Fruit fly (Drosophila melanogaster) whole organism, embryonic: ENCODE results near the gene Mybbp1A.

Experiments
- Adf1 ChIP-seq: fragments of 200-800 bp; sonication (Bioruptor generic); IDR thresholded peaks from 2 replicates; pipeline ENCODE4 v1.3.6; 2022; ENCODE audit warnings: missing biosample characterization, missing genetic modification characterization
- CG10267 ChIP-seq: fragments of 200-800 bp; sonication (Bioruptor generic); optimal IDR thresholded peaks from 2 replicates; lab custom pipeline; 2018; ENCODE audit warnings: missing biosample characterization, mild to moderate bottlenecking, missing genetic modification characterization, moderate library complexity
- CG10321 ChIP-seq: fragments of 200-800 bp; sonication (Bioruptor generic); IDR thresholded peaks from 2 replicates; pipeline ENCODE4 v1.3.6; 2022; ENCODE audit warnings: missing biosample characterization, missing genetic modification characterization
- CG15479 ChIP-seq: fragments of 200-800 bp; sonication (Bioruptor generic); optimal IDR thresholded peaks from 3 replicates; lab custom pipeline; 2019; ENCODE audit warnings: missing biosample characterization, mild to moderate bottlenecking, missing genetic modification characterization, moderate library complexity
- CG16863 ChIP-seq: fragments of 200-800 bp; sonication (Bioruptor generic); optimal IDR thresholded peaks from 3 replicates; lab custom pipeline; 2016; ENCODE audit warnings: missing biosample characterization, missing genetic modification characterization
- CG17385 ChIP-seq: fragments of 200-800 bp; sonication (Bioruptor generic); optimal IDR thresholded peaks from 3 replicates; lab custom pipeline; 2018; ENCODE audit warnings: missing biosample characterization, mild to moderate bottlenecking, missing genetic modification characterization
- CG1832 ChIP-seq: fragments of 200-800 bp; sonication (Bioruptor generic); optimal IDR thresholded peaks from 2 replicates; lab custom pipeline; 2017; ENCODE audit warnings: missing biosample characterization, mild to moderate bottlenecking, missing genetic modification characterization, inconsistent platforms
- CG2678 ChIP-seq: fragments of 200-800 bp; sonication (Bioruptor generic); optimal IDR thresholded peaks from 3 replicates; lab custom pipeline; 2019; ENCODE audit warnings: missing biosample characterization, mild to moderate bottlenecking, missing genetic modification characterization, moderate library complexity
- CG3065 ChIP-seq: fragments of 200-800 bp; sonication (Bioruptor generic); optimal IDR thresholded peaks from 2 replicates; lab custom pipeline; 2016; ENCODE audit warnings: missing biosample characterization, missing genetic modification characterization
- CG43689 ChIP-seq: fragments of 200-800 bp; sonication (Bioruptor generic); IDR thresholded peaks from 2 replicates; pipeline ENCODE4 v1.3.6; 2022; ENCODE audit warnings: missing biosample characterization, missing genetic modification characterization
- CG4617 ChIP-seq: fragments of 200-800 bp; sonication (Bioruptor generic); optimal IDR thresholded peaks from 3 replicates; lab custom pipeline; 2016; ENCODE audit warnings: missing biosample characterization, missing genetic modification characterization, borderline replicate concordance
- CG8290 ChIP-seq, 3 experiments: fragments of 200-800 bp; sonication (Bioruptor generic); optimal IDR thresholded peaks; 2 replicates each; lab custom pipeline; 2016 to 2019; ENCODE audit warnings: missing biosample characterization in 3 of 3, missing genetic modification characterization in 3 of 3, mild to moderate bottlenecking in 2 of 3, moderate library complexity in 1 of 3
- CG8478 ChIP-seq: fragments of >200 bp; optimal IDR thresholded peaks from 2 replicates; lab custom pipeline; 2018
- CG9727 ChIP-seq: fragments of 200-800 bp; sonication (Bioruptor generic); optimal IDR thresholded peaks from 3 replicates; lab custom pipeline; 2017; ENCODE audit warnings: missing biosample characterization, mild to moderate bottlenecking, missing genetic modification characterization
- CoRest ChIP-seq: fragments of 200-800 bp; sonication (Bioruptor generic); optimal IDR thresholded peaks from 3 replicates; lab custom pipeline; 2018; ENCODE audit warnings: missing biosample characterization, mild to moderate bottlenecking, missing genetic modification characterization, moderate library complexity
- D ChIP-seq, 2 experiments: fragments of 200-800 bp in 1 of 2; fragments of >200 bp in 1 of 2; sonication (Bioruptor generic) in 1 of 2; optimal IDR thresholded peaks; 2 replicates in 1 of 2; 3 replicates in 1 of 2; lab custom pipeline; 2017; ENCODE audit warnings: mild to moderate bottlenecking in 1 of 2, missing biosample characterization in 1 of 2, missing genetic modification characterization in 1 of 2, missing genetic modification reagents in 1 of 2
- Deaf1 ChIP-seq: fragments of 200-800 bp; optimal IDR thresholded peaks from 3 replicates; lab custom pipeline; 2019; ENCODE audit warnings: missing biosample characterization, mild to moderate bottlenecking, missing genetic modification characterization, moderate library complexity
- Gug ChIP-seq: fragments of 200-800 bp; sonication (Bioruptor generic); IDR thresholded peaks from 4 replicates; pipeline ENCODE4 v1.3.6; 2022; ENCODE audit warnings: missing biosample characterization, missing genetic modification characterization
- HLH3B ChIP-seq: fragments of 200-800 bp; sonication (Bioruptor generic); IDR thresholded peaks from 2 replicates; pipeline ENCODE4 v1.3.6; 2022; ENCODE audit warnings: missing biosample characterization, missing genetic modification characterization
- Hr78 ChIP-seq, 2 experiments: fragments of 200-800 bp in 1 of 2; fragments of >200 bp in 1 of 2; sonication (Bioruptor generic) in 1 of 2; optimal IDR thresholded peaks; 2 replicates each; lab custom pipeline; 2017 to 2019; ENCODE audit warnings: missing biosample characterization in 2 of 2, missing genetic modification characterization in 2 of 2, mild to moderate bottlenecking in 1 of 2, moderate library complexity in 1 of 2
- Max ChIP-seq: fragments of 200-800 bp; sonication (Bioruptor generic); optimal IDR thresholded peaks from 2 replicates; lab custom pipeline; 2016; ENCODE audit warnings: missing biosample characterization, mild to moderate bottlenecking, missing genetic modification characterization
- Myb ChIP-seq: fragments of 200-800 bp; sonication (Bioruptor generic); optimal IDR thresholded peaks from 2 replicates; lab custom pipeline; 2016; ENCODE audit warnings: missing biosample characterization, missing genetic modification characterization
- Nf-YA ChIP-seq: fragments of 200-800 bp; sonication (Bioruptor generic); IDR thresholded peaks from 2 replicates; pipeline ENCODE4 v1.3.6; 2022; ENCODE audit warnings: missing biosample characterization, missing genetic modification characterization
- Nf-YB ChIP-seq: fragments of 200-800 bp; sonication (Bioruptor generic); optimal IDR thresholded peaks from 3 replicates; lab custom pipeline; 2019; ENCODE audit warnings: missing biosample characterization, mild to moderate bottlenecking, missing genetic modification characterization, moderate library complexity
- Nf-YC ChIP-seq: fragments of 200-800 bp; optimal IDR thresholded peaks from 3 replicates; lab custom pipeline; 2019; ENCODE audit warnings: missing biosample characterization, mild to moderate bottlenecking, missing genetic modification characterization, moderate library complexity
- Trl ChIP-seq, 3 experiments: fragments of >200 bp in 2 of 3; fragments of 200-800 bp in 1 of 3; sonication (Bioruptor generic) in 1 of 3; optimal IDR thresholded peaks; 2 replicates in 1 of 3; 3 replicates in 2 of 3; lab custom pipeline; 2016 to 2017; ENCODE audit warnings: missing biosample characterization in 1 of 3, missing genetic modification characterization in 1 of 3
- abd-A ChIP-seq: fragments of 200-800 bp; sonication (Bioruptor generic); optimal IDR thresholded peaks from 3 replicates; lab custom pipeline; 2019; ENCODE audit warnings: missing biosample characterization, mild to moderate bottlenecking, missing genetic modification characterization, moderate library complexity
- br ChIP-seq: fragments of >200 bp; optimal IDR thresholded peaks from 2 replicates; lab custom pipeline; 2017
- cas ChIP-seq: fragments of 200-800 bp; sonication (Bioruptor generic); IDR thresholded peaks from 2 replicates; pipeline ENCODE4 v1.3.6; 2022; ENCODE audit warnings: missing biosample characterization, missing genetic modification characterization
- cg ChIP-seq: fragments of 200-800 bp; sonication (Bioruptor generic); optimal IDR thresholded peaks from 3 replicates; lab custom pipeline; 2019; ENCODE audit warnings: missing biosample characterization, mild to moderate bottlenecking, missing genetic modification characterization, moderate library complexity
- da ChIP-seq: fragments of 200-800 bp; sonication (Bioruptor generic); optimal IDR thresholded peaks from 2 replicates; lab custom pipeline; 2016; ENCODE audit warnings: missing biosample characterization, missing genetic modification characterization
- dmrt99B ChIP-seq: fragments of 200-800 bp; sonication (Bioruptor generic); optimal IDR thresholded peaks from 2 replicates; lab custom pipeline; 2018; ENCODE audit warnings: missing biosample characterization, mild to moderate bottlenecking, missing genetic modification characterization, moderate library complexity
- ewg ChIP-seq: fragments of 200-800 bp; sonication (Bioruptor generic); optimal IDR thresholded peaks from 3 replicates; lab custom pipeline; 2017; ENCODE audit warnings: mild to moderate bottlenecking, missing biosample characterization, missing genetic modification reagents, missing genetic modification characterization
- fd96Cb ChIP-seq: fragments of 200-800 bp; sonication (Bioruptor generic); optimal IDR thresholded peaks from 2 replicates; lab custom pipeline; 2018; ENCODE audit warnings: missing biosample characterization, mild to moderate bottlenecking, missing genetic modification characterization, moderate library complexity
- gfzf ChIP-seq: fragments of 200-800 bp; sonication (Bioruptor generic); optimal IDR thresholded peaks from 2 replicates; lab custom pipeline; 2016; ENCODE audit warnings: missing biosample characterization, mild to moderate bottlenecking, missing genetic modification characterization, moderate library complexity
- gsb ChIP-seq: fragments of 200-800 bp; sonication (Bioruptor generic); IDR thresholded peaks from 2 replicates; pipeline ENCODE4 v1.3.6; 2022; ENCODE audit warnings: missing biosample characterization, missing genetic modification characterization
- nmo ChIP-seq: fragments of 200-800 bp; sonication (Bioruptor generic); optimal IDR thresholded peaks from 2 replicates; lab custom pipeline; 2018; ENCODE audit warnings: missing biosample characterization, mild to moderate bottlenecking, missing genetic modification characterization, moderate library complexity
- pros ChIP-seq: fragments of 200-800 bp; sonication (Bioruptor generic); optimal IDR thresholded peaks from 3 replicates; lab custom pipeline; 2019; ENCODE audit warnings: missing biosample characterization, mild to moderate bottlenecking, missing genetic modification characterization, moderate library complexity
- scrt ChIP-seq: fragments of 200-800 bp; sonication (Bioruptor generic); optimal IDR thresholded peaks from 2 replicates; lab custom pipeline; 2018; ENCODE audit warnings: missing biosample characterization, mild to moderate bottlenecking, missing genetic modification characterization, moderate library complexity
- seq ChIP-seq: fragments of 200-800 bp; sonication (Bioruptor generic); IDR thresholded peaks from 2 replicates; pipeline ENCODE4 v1.3.6; 2022; ENCODE audit warnings: missing biosample characterization, missing genetic modification characterization
- slp2 ChIP-seq: fragments of 200-800 bp; sonication (Bioruptor generic); optimal IDR thresholded peaks from 2 replicates; lab custom pipeline; 2016; ENCODE audit warnings: missing biosample characterization, missing genetic modification characterization
- tll ChIP-seq, 2 experiments: fragments of 200-800 bp in 1 of 2; fragments of >200 bp in 1 of 2; sonication (Bioruptor generic) in 1 of 2; optimal IDR thresholded peaks; 2 replicates each; lab custom pipeline; 2017 to 2019; ENCODE audit warnings: missing biosample characterization in 2 of 2, missing genetic modification characterization in 2 of 2, mild to moderate bottlenecking in 1 of 2, moderate library complexity in 1 of 2
- trh ChIP-seq: fragments of 200-800 bp; sonication (Bioruptor generic); optimal IDR thresholded peaks from 2 replicates; lab custom pipeline; 2016; ENCODE audit warnings: missing biosample characterization, missing genetic modification characterization
- twi ChIP-seq: fragments of 200-800 bp; optimal IDR thresholded peaks from 2 replicates; lab custom pipeline; 2019; ENCODE audit warnings: missing biosample characterization, mild to moderate bottlenecking, missing genetic modification characterization, moderate library complexity
- vnd ChIP-seq: fragments of 200-800 bp; sonication (Bioruptor generic); IDR thresholded peaks from 3 replicates; pipeline ENCODE4 v1.3.6; 2022; ENCODE audit warnings: missing biosample characterization, missing genetic modification characterization; ENCODE audit not compliant: partially characterized antibody
- z ChIP-seq: fragments of 200-800 bp; sonication (Bioruptor generic); IDR thresholded peaks from 3 replicates; pipeline ENCODE4 v1.3.6; 2022; ENCODE audit warnings: missing biosample characterization, missing genetic modification characterization
- zen ChIP-seq: fragments of 200-800 bp; sonication (Bioruptor generic); optimal IDR thresholded peaks from 3 replicates; lab custom pipeline; 2018; ENCODE audit warnings: missing biosample characterization, mild to moderate bottlenecking, missing genetic modification characterization, moderate library complexity

The Mybbp1A gene

DNA sequence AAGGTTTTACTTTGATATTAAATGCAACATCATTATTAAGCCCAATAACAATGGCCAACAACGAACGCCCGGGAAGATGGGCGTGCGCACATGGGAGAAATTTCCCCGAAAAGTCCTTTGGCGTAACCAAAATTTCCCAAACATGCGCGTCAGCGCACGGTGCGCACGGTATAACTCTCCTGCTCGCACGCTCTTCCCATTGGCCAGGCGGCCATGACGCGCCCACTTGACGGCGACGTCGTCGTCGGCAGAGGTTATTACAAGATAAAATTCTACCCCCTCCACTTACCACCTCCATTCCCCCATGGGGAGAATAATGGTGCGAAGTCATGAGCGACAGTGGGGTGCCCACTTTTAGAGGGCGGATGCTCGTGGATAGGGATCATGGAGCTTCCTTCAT lies 40.6 kb upstream of the Mybbp1A start (continued):
- TF ChIP-seq Nf-YA (GFP tag; lab: Robert Waterston, UW) = peak; percentile 70
- peak; percentile 25 for TF ChIP-seq abd-A (tag; lab: Kevin White, UChicago)
- peak; percentile 98 for TF ChIP-seq Nf-YB
- TF ChIP-seq CG10267 (tag; lab: Kevin White, UChicago) = no peak
- TF ChIP-seq CG4617 (GFP tag; lab: Kevin White, UChicago) = no peak
- no peak for TF ChIP-seq dmrt99B
- TF ChIP-seq ewg (GFP tag; lab: Kevin White, UChicago) = peak; percentile 90
- no peak for TF ChIP-seq CG2678 (tag; lab: Kevin White, UChicago)
- TF ChIP-seq CG17385 (GFP tag; lab: Kevin White, UChicago) = no peak

DNA sequence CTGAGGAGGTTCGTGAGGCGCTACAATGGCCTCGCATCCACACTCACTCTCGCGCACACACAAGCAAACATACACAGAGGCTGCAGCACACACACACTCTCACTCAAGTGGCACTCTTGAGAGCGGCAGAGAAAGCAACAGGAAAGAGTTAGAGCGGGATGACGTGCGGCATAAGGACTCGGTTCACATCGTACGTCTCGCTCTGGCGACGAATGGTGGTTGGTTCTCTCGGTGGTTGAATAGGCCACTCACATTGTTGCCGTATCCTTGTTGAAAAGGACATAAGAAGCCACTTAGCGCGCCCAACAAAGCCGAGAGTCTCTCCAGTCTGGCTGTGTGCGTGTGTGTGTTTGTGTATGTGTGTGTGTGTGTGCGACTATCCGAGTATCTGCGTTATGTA lies 39.1 kb upstream of the Mybbp1A start:
- TF ChIP-seq cg (peak; percentile 93), D (optimal IDR thresholded peaks at IDR 0.05; lab: Kevin White, UChicago) (peak; percentile 97), D (GFP tag; optimal IDR thresholded peaks at IDR 0.05; lab: Kevin White, UChicago) (peak; percentile 38), scrt (peak; percentile 82), CG16863 (no peak), seq (peak; percentile 74; the same call in 1 of the 2 replicates), nmo (no peak), Nf-YB (peak; percentile 98), zen (tag; lab: Kevin White, UChicago) (peak; percentile 20), z (GFP tag; lab: Robert Waterston, UW) (peak; percentile 61), CG10321 (GFP tag; lab: Robert Waterston, UW) (peak; percentile 92), Max (GFP tag; lab: Kevin White, UChicago) (no peak), gsb (GFP tag; lab: Robert Waterston, UW) (no peak), vnd (GFP tag; lab: Robert Waterston, UW) (peak; percentile 82), Deaf1 (tag; lab: Kevin White, UChicago) (peak; percentile 60), twi (peak; percentile 13), CG1832 (GFP tag; lab: Kevin White, UChicago) (peak; percentile 86), ewg (GFP tag; lab: Kevin White, UChicago) (peak; percentile 36), cas (GFP tag; lab: Robert Waterston, UW) (no peak), CoRest (no peak), CG8478 (lab: Kevin White, UChicago) (peak; percentile 84), br (lab: Kevin White, UChicago) (no peak), tll (GFP tag; optimal IDR thresholded peaks at IDR 0.05; lab: Kevin White, UChicago) (peak in 1 of 2 experiments; percentile 11), Adf1 (peak; percentile 58; the same call in 1 of the 2 replicates), Trl (optimal IDR thresholded peaks at IDR 0.05; lab: Kevin White, UChicago) (peak in 1 of 2 experiments; percentile 50), Trl (GFP tag; optimal IDR thresholded peaks at IDR 0.05; lab: Kevin White, UChicago) (no peak), pros (peak; percentile 86), Nf-YC (peak; percentile 98), Nf-YA (GFP tag; lab: Robert Waterston, UW) (peak; percentile 69)

- TF ChIP-seq Hr78 (GFP tag; optimal IDR thresholded peaks at IDR 0.05; lab: Kevin White, UChicago) (no peak), slp2 (GFP tag; lab: Kevin White, UChicago) (no peak), trh (no peak), CG3065 (GFP tag; lab: Kevin White, UChicago) (no peak), Gug (GFP tag; lab: Robert Waterston, UW) (no peak), zen (tag; lab: Kevin White, UChicago) (peak; percentile 19), tll (GFP tag; optimal IDR thresholded peaks at IDR 0.05; lab: Kevin White, UChicago) (peak in 1 of 2 experiments; percentile 92), CG9727 (GFP tag; lab: Kevin White, UChicago) (no peak), Myb (no peak), fd96Cb (tag; lab: Kevin White, UChicago) (no peak), HLH3B (GFP tag; lab: Robert Waterston, UW) (no peak), CG15479 (GFP tag; lab: Kevin White, UChicago) (peak; percentile 92), da (GFP tag; lab: Kevin White, UChicago) (no peak), gfzf (GFP tag; lab: Kevin White, UChicago) (no peak), CG43689 (GFP tag; lab: Robert Waterston, UW) (no peak), CG8290 (GFP tag; optimal IDR thresholded peaks at IDR 0.05; lab: Kevin White, UChicago) (no peak), CG8290 (tag; optimal IDR thresholded peaks at IDR 0.05; lab: Kevin White, UChicago) (no peak)
These were observed 36.8 kb upstream of the Mybbp1A start for dm6 chrX:592588-593288.
